Fruit fly (Drosophila melanogaster) whole organism, embryonic: ENCODE measurements around the gene TTLL1A.

ENCODE experiments used
- CG13775 ChIP-seq: fragments of 200-800 bp; sonication (Bioruptor generic); optimal IDR thresholded peaks from 3 replicates; lab custom pipeline; 2017; ENCODE audit warnings: missing biosample characterization, mild to moderate bottlenecking, missing genetic modification characterization
- CkIIα-i1 ChIP-seq: fragments of 200-800 bp; sonication (Bioruptor generic); IDR thresholded peaks from 2 replicates; pipeline ENCODE4 v1.3.6; 2022; ENCODE audit warnings: missing biosample characterization, missing genetic modification characterization
- Eip74EF ChIP-seq, 2 experiments: fragments of 200-800 bp in 1 of 2; fragments of >200 bp in 1 of 2; sonication (Bioruptor generic) in 1 of 2; optimal IDR thresholded peaks; 2 replicates each; lab custom pipeline; 2017 to 2019; ENCODE audit warnings: missing biosample characterization in 2 of 2, missing genetic modification characterization in 2 of 2, mild to moderate bottlenecking in 1 of 2, moderate library complexity in 1 of 2
- gsb ChIP-seq: fragments of 200-800 bp; sonication (Bioruptor generic); IDR thresholded peaks from 2 replicates; pipeline ENCODE4 v1.3.6; 2022; ENCODE audit warnings: missing biosample characterization, missing genetic modification characterization
- wek ChIP-seq: fragments of 200-800 bp; sonication (Bioruptor generic); optimal IDR thresholded peaks from 3 replicates; lab custom pipeline; 2018; ENCODE audit warnings: missing biosample characterization, mild to moderate bottlenecking, missing genetic modification characterization, moderate library complexity

DNA sequence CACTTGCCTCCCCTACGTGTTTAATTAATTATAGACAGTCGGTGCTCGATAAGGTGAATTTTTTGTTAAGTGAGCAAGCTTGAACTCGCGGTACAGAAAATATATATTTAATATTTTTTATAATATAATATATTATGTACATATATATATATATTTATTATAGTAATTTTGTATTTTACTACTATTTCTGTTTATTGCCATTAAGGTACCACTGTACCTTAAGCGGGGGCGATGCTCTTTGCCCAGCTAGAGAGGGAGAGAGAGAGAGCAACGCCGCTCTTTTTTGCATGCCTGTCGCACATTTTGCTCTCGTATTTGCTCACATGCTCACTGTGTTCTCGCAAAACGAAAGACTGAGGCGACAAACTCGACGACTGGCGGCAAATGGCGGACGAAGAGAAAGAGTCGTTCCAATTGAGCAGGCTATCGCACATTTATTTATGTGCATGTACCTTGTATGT lies 31.9 kb downstream of the TTLL1A start:
- no peak for TF ChIP-seq Eip74EF (GFP tag; optimal IDR thresholded peaks at IDR 0.05; lab: Kevin White, UChicago)
- TF ChIP-seq CkIIα-i1 (GFP tag; lab: Robert Waterston, UW): no peak
- peak; percentile 36 for TF ChIP-seq CG13775 (GFP tag; lab: Kevin White, UChicago)
- no peak for TF ChIP-seq gsb (GFP tag; lab: Robert Waterston, UW)
- TF ChIP-seq wek (GFP tag; lab: Kevin White, UChicago): no peak
